Worm (Caenorhabditis elegans): Measurements from ENCODE around the gene K06B4.15.

DNA sequence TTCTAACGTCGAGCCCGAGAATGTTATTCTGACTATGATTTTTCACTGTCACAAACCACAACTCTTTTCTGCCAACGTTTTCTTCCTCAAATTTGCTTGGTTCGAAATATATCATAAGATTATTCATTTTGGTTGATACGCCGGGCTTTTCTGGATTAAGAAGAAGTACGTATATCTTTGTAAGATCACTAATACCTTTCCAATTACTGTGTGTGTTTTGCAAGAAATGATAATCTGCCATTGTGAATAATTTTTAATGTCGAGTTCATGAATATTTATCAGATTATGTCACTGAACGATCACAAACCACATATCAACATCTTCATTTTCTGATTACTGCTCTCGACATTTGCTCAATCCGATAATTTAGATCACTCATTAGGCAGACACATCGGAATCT lies 15.4 kb downstream of the K06B4.15 start, which contains the start of gene nhr-196:
- TF ChIP-seq egl-27 (tag; optimal IDR thresholded peaks at IDR 0.05) (no peak), Y116A8C.19 (tag; optimal IDR thresholded peaks at IDR 0.05; ENCODE audit: borderline replicate concordance) (no peak), ztf-4 (tag; optimal IDR thresholded peaks at IDR 0.05) (no peak), C16A3.4 (tag; optimal IDR thresholded peaks at IDR 0.05) (no peak), jun-1 (tag; optimal IDR thresholded peaks at IDR 0.05) (no peak), blmp-1 (tag; optimal IDR thresholded peaks at IDR 0.05) (no peak), ceh-63 (GFP tag; optimal IDR thresholded peaks at IDR 0.05) (no peak), unc-30 (tag; optimal IDR thresholded peaks at IDR 0.05) (no peak), skn-1 (tag; optimal IDR thresholded peaks at IDR 0.05) (no peak), unc-62 (GFP tag; optimal IDR thresholded peaks at IDR 0.05) (no peak), nhr-12 (tag; optimal IDR thresholded peaks at IDR 0.05) (no peak), nhr-237 (tag; optimal IDR thresholded peaks at IDR 0.05) (no peak), ceh-82 (tag; optimal IDR thresholded peaks at IDR 0.05) (no peak)
